Worm (Caenorhabditis elegans): Measurements from ENCODE around the gene glb-27.
A peak's percentile ranks its signal among the peaks of the same experiment; 100 is the strongest.

Gene glb-27

DNA sequence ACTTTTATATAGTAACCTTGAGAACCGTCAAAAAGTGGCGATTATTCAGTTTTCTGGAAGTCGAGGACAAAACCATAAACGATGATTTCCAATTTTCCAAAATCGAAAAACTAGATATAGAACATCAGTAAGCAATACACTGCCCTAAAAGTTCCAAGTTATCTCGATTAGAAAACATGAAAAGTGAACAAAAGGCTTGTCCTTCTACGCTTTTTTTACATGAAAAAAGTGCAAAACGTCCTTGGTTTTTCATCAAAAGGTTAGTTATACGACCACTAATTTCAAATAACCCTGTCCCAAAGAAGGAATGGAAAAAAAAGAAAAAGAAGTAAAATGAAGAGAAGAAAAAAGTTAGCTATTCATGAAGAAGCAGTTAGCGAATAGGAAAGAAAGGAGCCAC lies 29.9 kb upstream of the glb-27 start:
- TF ChIP-seq mbf-1 (tag; optimal IDR thresholded peaks at IDR 0.05) (no peak), lin-11 (tag; optimal IDR thresholded peaks at IDR 0.05) (no peak), elt-3 (tag; optimal IDR thresholded peaks at IDR 0.05) (no peak), Y55F3AM.14 (GFP tag; optimal IDR thresholded peaks at IDR 0.05) (no peak), nhr-12 (tag; optimal IDR thresholded peaks at IDR 0.05) (no peak), unc-62 (GFP tag; optimal IDR thresholded peaks at IDR 0.05) (no peak)

DNA sequence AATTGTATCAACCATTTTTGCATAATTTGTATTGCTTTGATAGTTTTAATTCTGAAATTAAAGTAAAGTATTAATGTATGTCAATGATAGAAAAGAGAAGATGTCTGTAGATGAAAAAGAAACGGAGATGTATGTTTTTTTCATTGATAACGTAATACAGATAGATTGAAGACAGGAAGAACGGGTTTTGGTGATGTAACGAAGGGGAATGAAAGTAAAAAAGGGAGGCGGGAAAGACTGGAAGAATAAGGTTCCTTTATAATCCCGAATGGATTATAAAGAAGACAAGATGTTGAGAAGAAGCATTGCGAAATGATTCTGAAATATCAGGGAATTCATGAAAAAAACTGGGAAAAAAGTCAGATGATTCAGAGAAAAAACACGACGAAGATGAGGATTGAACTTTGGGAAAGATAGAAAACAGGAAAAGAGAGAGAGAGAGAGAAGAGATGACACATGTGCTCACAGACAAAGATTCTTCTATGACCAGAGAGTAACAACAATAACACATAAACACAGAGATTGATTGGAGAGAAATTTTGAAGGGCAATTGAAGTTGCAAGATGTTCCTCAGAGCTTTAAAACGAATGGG lies 29.1 kb upstream of the glb-27 start, which contains the start of gene F54C9.11:
Gene F54C9.11, minus strand, starts transcription at position 51 of the 592 bp plus-strand sequence.
- TF ChIP-seq nhr-6 (tag; optimal IDR thresholded peaks at IDR 0.05) (no peak), nhr-237 (tag; optimal IDR thresholded peaks at IDR 0.05) (no peak), nhr-10 (tag; optimal IDR thresholded peaks at IDR 0.05) (no peak), lsy-2 (tag; optimal IDR thresholded peaks at IDR 0.05) (peak in 1 of 2 experiments; percentile 57), lin-11 (tag; optimal IDR thresholded peaks at IDR 0.05) (no peak), C34F6.9 (tag; optimal IDR thresholded peaks at IDR 0.05) (peak; percentile 73), nhr-129 (tag; optimal IDR thresholded peaks at IDR 0.05) (peak; percentile 63), mab-5 (tag; optimal IDR thresholded peaks at IDR 0.05) (no peak), elt-3 (tag; optimal IDR thresholded peaks at IDR 0.05) (no peak), ztf-4 (tag; optimal IDR thresholded peaks at IDR 0.05) (peak; percentile 45), ceh-82 (tag; optimal IDR thresholded peaks at IDR 0.05) (no peak), nhr-12 (tag; optimal IDR thresholded peaks at IDR 0.05) (no peak), nhr-77 (tag; optimal IDR thresholded peaks at IDR 0.05) (no peak), alr-1 (tag; optimal IDR thresholded peaks at IDR 0.05) (no peak), Y55F3AM.14 (GFP tag; optimal IDR thresholded peaks at IDR 0.05) (no peak), sma-3 (GFP tag; optimal IDR thresholded peaks at IDR 0.05) (no peak), sma-9 (GFP tag; optimal IDR thresholded peaks at IDR 0.05) (peak; percentile 41), sma-9 (tag; optimal IDR thresholded peaks at IDR 0.05) (no peak), zag-1 (tag; optimal IDR thresholded peaks at IDR 0.05) (peak; percentile 15), unc-39 (tag; optimal IDR thresholded peaks at IDR 0.05) (no peak), mdl-1 (tag; optimal IDR thresholded peaks at IDR 0.05) (no peak), sem-4 (tag; optimal IDR thresholded peaks at IDR 0.05) (peak; percentile 68), ama-1 (optimal IDR thresholded peaks at IDR 0.05) (no peak), nhr-23 (tag; optimal IDR thresholded peaks at IDR 0.05) (no peak), nhr-11 (tag; optimal IDR thresholded peaks at IDR 0.05) (no peak), ceh-16 (tag; optimal IDR thresholded peaks at IDR 0.05) (no peak), unc-62 (GFP tag; optimal IDR thresholded peaks at IDR 0.05) (no peak), R02D3.7 (tag; optimal IDR thresholded peaks at IDR 0.05) (no peak), crh-2 (tag; optimal IDR thresholded peaks at IDR 0.05) (peak; percentile 34), aly-2 (tag; optimal IDR thresholded peaks at IDR 0.05) (no peak), skn-1 (tag; optimal IDR thresholded peaks at IDR 0.05) (no peak), lin-39 (tag; optimal IDR thresholded peaks at IDR 0.05) (no peak), unc-55 (GFP tag; optimal IDR thresholded peaks at IDR 0.05) (peak; percentile 90), ZK546.5 (tag; optimal IDR thresholded peaks at IDR 0.05) (no peak), snpc-4 (tag; optimal IDR thresholded peaks at IDR 0.05) (no peak), lin-13 (GFP tag; optimal IDR thresholded peaks at IDR 0.05) (peak; percentile 24), peb-1 (tag; optimal IDR thresholded peaks at IDR 0.05) (no peak), gmeb-1 (tag; optimal IDR thresholded peaks at IDR 0.05) (no peak), elt-1 (tag; optimal IDR thresholded peaks at IDR 0.05) (no peak)

DNA sequence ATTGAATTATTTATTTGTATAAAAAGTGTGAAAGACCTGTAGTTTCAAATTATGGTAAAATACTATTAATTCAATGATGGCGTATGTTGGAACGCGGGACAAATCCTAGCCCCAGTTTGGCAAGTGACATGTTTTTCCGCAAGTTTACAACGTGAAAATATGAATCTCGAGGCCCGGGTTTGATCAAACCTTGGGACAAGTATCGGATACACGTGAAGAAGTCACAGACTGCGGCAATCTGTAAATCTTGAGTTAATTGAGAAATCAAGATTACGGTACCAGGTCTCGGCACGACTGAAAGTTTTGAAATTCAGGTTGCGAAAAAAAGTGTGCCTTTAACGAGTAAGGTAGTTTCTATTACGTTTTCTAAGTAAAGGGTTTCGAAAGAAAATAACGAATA lies 27.0 kb upstream of the glb-27 start:
- TF ChIP-seq nhr-10 (tag; optimal IDR thresholded peaks at IDR 0.05) (no peak), alr-1 (tag; optimal IDR thresholded peaks at IDR 0.05) (no peak), mdl-1 (tag; optimal IDR thresholded peaks at IDR 0.05) (no peak), ceh-16 (tag; optimal IDR thresholded peaks at IDR 0.05) (no peak)

DNA sequence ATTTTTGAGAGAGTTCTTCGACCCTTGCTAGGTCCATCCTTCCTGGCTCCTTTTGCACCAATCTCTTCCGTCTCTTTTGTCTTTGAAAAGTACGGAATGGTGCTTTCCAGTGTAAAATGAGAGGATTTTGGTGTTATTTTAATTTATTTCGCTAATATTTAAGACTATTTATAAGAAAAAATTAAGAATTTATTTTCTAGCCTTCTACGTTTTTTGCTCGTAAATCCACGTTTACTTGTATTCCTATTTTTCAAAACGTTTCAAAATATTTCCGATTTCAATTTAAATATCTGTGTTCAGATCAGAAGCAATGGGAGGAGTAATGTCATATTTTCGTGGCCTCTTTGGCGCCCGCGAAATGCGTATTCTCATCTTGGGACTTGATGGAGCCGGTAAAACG lies 25.6 kb upstream of the glb-27 start, which contains the start of gene arl-1:
Gene arl-1, plus strand, starts transcription at position 301 of the 400 bp plus-strand sequence.
- TF ChIP-seq elt-3 (tag; optimal IDR thresholded peaks at IDR 0.05) (no peak), nhr-23 (tag; optimal IDR thresholded peaks at IDR 0.05) (no peak), lsy-2 (tag; optimal IDR thresholded peaks at IDR 0.05) (no peak), dmd-4 (tag; optimal IDR thresholded peaks at IDR 0.05) (no peak), zag-1 (tag; optimal IDR thresholded peaks at IDR 0.05) (no peak), lin-13 (GFP tag; optimal IDR thresholded peaks at IDR 0.05) (no peak), lin-11 (tag; optimal IDR thresholded peaks at IDR 0.05) (no peak), nhr-11 (tag; optimal IDR thresholded peaks at IDR 0.05) (no peak), alr-1 (tag; optimal IDR thresholded peaks at IDR 0.05) (no peak), gmeb-1 (tag; optimal IDR thresholded peaks at IDR 0.05) (no peak), unc-55 (GFP tag; optimal IDR thresholded peaks at IDR 0.05) (no peak), sma-3 (GFP tag; optimal IDR thresholded peaks at IDR 0.05) (no peak), mab-5 (tag; optimal IDR thresholded peaks at IDR 0.05) (no peak), snpc-4 (tag; optimal IDR thresholded peaks at IDR 0.05) (no peak), sma-9 (GFP tag; optimal IDR thresholded peaks at IDR 0.05) (no peak), sma-9 (tag; optimal IDR thresholded peaks at IDR 0.05) (no peak), blmp-1 (tag; optimal IDR thresholded peaks at IDR 0.05; ENCODE audit: insufficient read depth) (no peak), elt-1 (tag; optimal IDR thresholded peaks at IDR 0.05) (no peak), F13H6.1 (tag; optimal IDR thresholded peaks at IDR 0.05) (no peak), C34F6.9 (tag; optimal IDR thresholded peaks at IDR 0.05) (no peak)

Measured in whole organism, L2 larva.